Fruit fly (Drosophila melanogaster): Measurements from ENCODE around the gene Socs16D.

Socs16D gene

dm6 chrX:17829083-17829997, 2.0 kb upstream of the Socs16D start (continued):
- TF ChIP-seq eyg (GFP tag; optimal IDR thresholded peaks at IDR 0.05) (no peak), MBD-R2 (GFP tag; IDR thresholded peaks at IDR 0.05) (no peak), Dref (GFP tag; IDR thresholded peaks at IDR 0.05) (no peak), zen (tag; optimal IDR thresholded peaks at IDR 0.05) (peak; percentile 78), CG10209 (GFP tag; optimal IDR thresholded peaks at IDR 0.05) (peak; percentile 57), Fer2 (tag; optimal IDR thresholded peaks at IDR 0.05) (no peak), pzg (GFP tag; optimal IDR thresholded peaks at IDR 0.05) (no peak), salm (tag; optimal IDR thresholded peaks at IDR 0.05) (peak; percentile 50), CG7928 (GFP tag; optimal IDR thresholded peaks at IDR 0.05) (no peak), CG31388 (GFP tag; optimal IDR thresholded peaks at IDR 0.05) (no peak), tna (GFP tag; IDR thresholded peaks at IDR 0.05; ENCODE audit: partially characterized antibody) (no peak), CG2120 (GFP tag; optimal IDR thresholded peaks at IDR 0.05) (no peak), CG10462 (GFP tag; optimal IDR thresholded peaks at IDR 0.05) (peak; percentile 14), CG5180 (GFP tag; optimal IDR thresholded peaks at IDR 0.05) (peak; percentile 62), vnd (GFP tag; IDR thresholded peaks at IDR 0.05; ENCODE audit: partially characterized antibody) (no peak), kni (GFP tag; optimal IDR thresholded peaks at IDR 0.05) (peak; percentile 66), hth (optimal IDR thresholded peaks at IDR 0.05) (no peak), CG14050 (GFP tag; IDR thresholded peaks at IDR 0.05) (no peak), CG1024 (GFP tag; IDR thresholded peaks at IDR 0.05) (peak; percentile 34; the same call in 1 of the 2 replicates), Ada2b (GFP tag; IDR thresholded peaks at IDR 0.05) (no peak), CG43689 (GFP tag; IDR thresholded peaks at IDR 0.05) (no peak), gcm2 (GFP tag; optimal IDR thresholded peaks at IDR 0.05) (no peak), dysf (GFP tag; IDR thresholded peaks at IDR 0.05) (no peak; the same call in 2 of the 3 replicates), yki (optimal IDR thresholded peaks at IDR 0.05) (peak; percentile 5), Fer3 (tag; optimal IDR thresholded peaks at IDR 0.05) (peak; percentile 14), CG9727 (GFP tag; optimal IDR thresholded peaks at IDR 0.05) (peak; percentile 77), pnt (GFP tag; optimal IDR thresholded peaks at IDR 0.05) (no peak), sob (GFP tag; IDR thresholded peaks at IDR 0.05) (no peak; the same call in 1 of the 2 replicates), CG8290 (GFP tag; optimal IDR thresholded peaks at IDR 0.05) (peak; percentile 22), CG8290 (tag; optimal IDR thresholded peaks at IDR 0.05) (no peak), ab (GFP tag; optimal IDR thresholded peaks at IDR 0.05) (no peak), CG18764 (GFP tag; optimal IDR thresholded peaks at IDR 0.05) (peak; percentile 6), gro (GFP tag; optimal IDR thresholded peaks at IDR 0.05) (no peak), CG34224 (GFP tag; IDR thresholded peaks at IDR 0.05; ENCODE audit: partially characterized antibody) (no peak), CG9876 (GFP tag; optimal IDR thresholded peaks at IDR 0.05) (no peak), crp (GFP tag; optimal IDR thresholded peaks at IDR 0.05) (peak in 1 of 2 experiments; percentile 4), CG8478 (optimal IDR thresholded peaks at IDR 0.05) (no peak), ham (GFP tag; IDR thresholded peaks at IDR 0.05) (no peak), CG17802 (tag; optimal IDR thresholded peaks at IDR 0.05) (no peak), CG18599 (GFP tag; optimal IDR thresholded peaks at IDR 0.05) (peak; percentile 8), tll (GFP tag; optimal IDR thresholded peaks at IDR 0.05) (peak in 1 of 2 experiments; percentile 89), CG1529 (GFP tag; optimal IDR thresholded peaks at IDR 0.05) (peak; percentile 78), az2 (GFP tag; optimal IDR thresholded peaks at IDR 0.05) (peak; percentile 54), trem (tag; optimal IDR thresholded peaks at IDR 0.05) (peak; percentile 71), Trl (optimal IDR thresholded peaks at IDR 0.05) (no peak), Trl (GFP tag; optimal IDR thresholded peaks at IDR 0.05) (peak; percentile 10), Ssrp (tag; optimal IDR thresholded peaks at IDR 0.05) (peak; percentile 67), ken (GFP tag; IDR thresholded peaks at IDR 0.05) (no peak), CG12236 (GFP tag; optimal IDR thresholded peaks at IDR 0.05) (peak; percentile 10), rib (GFP tag; IDR thresholded peaks at IDR 0.05) (no peak)
